Worm (Caenorhabditis elegans): Measurements from ENCODE around the gene apc-17.

Gene apc-17

DNA sequence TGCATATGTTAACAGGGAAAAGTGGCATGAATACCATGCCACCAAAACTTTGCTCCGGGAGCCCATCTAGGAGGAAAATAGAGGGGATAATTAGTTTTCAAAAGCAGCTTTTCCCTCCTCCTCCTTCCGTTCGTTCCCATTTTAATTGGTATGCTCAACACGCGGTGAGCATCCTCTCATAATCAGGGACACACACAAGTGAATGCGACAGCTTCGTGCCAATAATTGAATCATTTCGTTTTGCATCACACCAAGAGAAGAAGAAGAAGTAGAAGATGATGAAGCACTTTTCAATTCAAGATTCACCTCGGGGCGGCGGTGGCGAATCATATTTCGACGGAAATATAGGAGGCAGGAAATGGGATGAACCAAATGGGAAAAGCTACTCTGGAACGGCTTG lies 19.8 kb upstream of the apc-17 start:
- TF ChIP-seq elt-3 (tag; optimal IDR thresholded peaks at IDR 0.05) = no peak
- no peak for TF ChIP-seq nhr-25 (tag; optimal IDR thresholded peaks at IDR 0.05)
- no peak for TF ChIP-seq fkh-10 (GFP tag; optimal IDR thresholded peaks at IDR 0.05)
- TF ChIP-seq unc-39 (tag; optimal IDR thresholded peaks at IDR 0.05) = no peak
- TF ChIP-seq mml-1 (tag; optimal IDR thresholded peaks at IDR 0.05) = no peak
- TF ChIP-seq pqm-1 (tag; optimal IDR thresholded peaks at IDR 0.05) = no peak
- no peak for TF ChIP-seq tbx-2 (tag; optimal IDR thresholded peaks at IDR 0.05)
- no peak for TF ChIP-seq ama-1 (optimal IDR thresholded peaks at IDR 0.05)
- no peak for TF ChIP-seq ztf-11 (tag; optimal IDR thresholded peaks at IDR 0.05)
- TF ChIP-seq nhr-237 (tag; optimal IDR thresholded peaks at IDR 0.05) = no peak

DNA sequence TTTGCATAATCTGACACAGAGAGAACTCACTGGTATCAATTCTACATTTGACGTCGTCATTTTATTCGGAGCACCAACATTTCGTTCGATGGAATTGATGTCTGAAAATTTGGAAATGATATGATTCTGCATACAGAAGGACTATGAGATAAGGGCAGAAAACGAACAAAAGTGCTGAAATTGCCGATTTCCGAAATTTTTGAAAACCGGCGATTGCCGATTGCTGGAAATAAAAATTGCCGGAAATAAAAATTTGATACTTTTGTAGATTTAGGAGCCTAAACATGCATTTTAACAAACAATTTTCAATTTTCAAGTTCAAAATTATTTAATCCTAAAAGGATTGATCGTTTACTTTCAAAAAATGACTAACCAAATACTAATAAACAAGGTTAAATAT lies 18.6 kb upstream of the apc-17 start, which contains the start of gene unc-53:
Gene unc-53 (minus strand): TSS at position 101 of the 400 bp plus-strand sequence.
- TF ChIP-seq pha-4 (tag; optimal IDR thresholded peaks at IDR 0.05) (no peak), nhr-237 (tag; optimal IDR thresholded peaks at IDR 0.05) (no peak), unc-62 (GFP tag; optimal IDR thresholded peaks at IDR 0.05) (no peak), nhr-43 (tag; optimal IDR thresholded peaks at IDR 0.05; ENCODE audit: poor library complexity, severe bottlenecking) (no peak), sea-2 (GFP tag; optimal IDR thresholded peaks at IDR 0.05) (no peak), nhr-25 (tag; optimal IDR thresholded peaks at IDR 0.05) (no peak), fkh-10 (GFP tag; optimal IDR thresholded peaks at IDR 0.05) (no peak), snpc-4 (tag; optimal IDR thresholded peaks at IDR 0.05) (no peak)

DNA sequence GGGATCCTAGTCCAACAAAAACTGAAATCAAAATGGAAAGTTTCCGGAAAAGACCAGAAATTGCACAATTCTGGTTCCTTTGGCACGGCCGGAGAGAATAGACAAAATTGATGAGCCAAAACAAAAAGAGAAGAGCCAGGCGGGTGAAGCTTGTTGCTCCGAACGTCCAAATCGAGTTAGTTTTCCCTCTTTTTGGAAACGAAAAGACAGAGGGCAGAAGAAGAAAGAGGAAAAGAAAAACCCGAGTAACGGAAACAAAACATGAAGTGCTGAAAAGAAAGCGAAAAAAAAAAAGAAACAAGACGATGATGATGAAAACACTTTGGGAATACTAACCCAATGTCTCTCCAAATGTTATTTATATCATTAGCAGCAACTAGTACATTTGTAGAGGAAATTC lies 16.4 kb upstream of the apc-17 start:
- no peak for TF ChIP-seq ceh-9 (tag; optimal IDR thresholded peaks at IDR 0.05)
- TF ChIP-seq aly-2 (tag; optimal IDR thresholded peaks at IDR 0.05) = no peak
- no peak for TF ChIP-seq zag-1 (tag; optimal IDR thresholded peaks at IDR 0.05)
- no peak for TF ChIP-seq unc-39 (tag; optimal IDR thresholded peaks at IDR 0.05)
- TF ChIP-seq nfya-1 (tag; optimal IDR thresholded peaks at IDR 0.05; ENCODE audit: insufficient read depth) = peak; percentile 16
- peak; percentile 22 for TF ChIP-seq fkh-10 (GFP tag; optimal IDR thresholded peaks at IDR 0.05)
- TF ChIP-seq lin-39 (tag; optimal IDR thresholded peaks at IDR 0.05) = no peak
- TF ChIP-seq nhr-28 (tag; optimal IDR thresholded peaks at IDR 0.05) = no peak
- TF ChIP-seq fkh-2 (tag; optimal IDR thresholded peaks at IDR 0.05) = no peak
- no peak for TF ChIP-seq nhr-25 (tag; optimal IDR thresholded peaks at IDR 0.05)
- TF ChIP-seq lin-15B (tag; optimal IDR thresholded peaks at IDR 0.05) = no peak

DNA sequence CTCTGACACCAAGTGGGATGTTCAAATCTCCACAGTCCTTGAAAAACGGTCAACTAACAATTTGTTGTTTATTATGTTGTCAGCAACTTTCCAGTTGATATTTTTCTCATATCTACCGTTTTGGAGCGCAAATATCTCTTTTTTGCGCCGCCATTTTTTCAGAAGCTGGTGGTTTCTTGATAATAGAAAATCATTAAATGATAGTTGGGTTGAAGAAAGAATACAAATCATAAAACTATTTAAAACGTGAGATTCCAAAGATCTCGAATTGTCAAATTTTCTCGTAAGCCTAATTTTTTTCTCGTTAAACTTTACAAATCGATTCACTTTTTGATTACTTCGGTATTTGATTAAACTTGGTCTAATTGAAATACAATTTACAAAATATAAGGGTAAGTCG lies 15.5 kb upstream of the apc-17 start, which contains the start of gene rpl-42:
Gene rpl-42 (plus strand): TSS at position 301 of the 400 bp plus-strand sequence.
- no peak for TF ChIP-seq pha-4 (tag; optimal IDR thresholded peaks at IDR 0.05)
- no peak for TF ChIP-seq mdl-1 (tag; optimal IDR thresholded peaks at IDR 0.05)
- no peak for TF ChIP-seq lsy-12 (tag; optimal IDR thresholded peaks at IDR 0.05)
- TF ChIP-seq ceh-82 (tag; optimal IDR thresholded peaks at IDR 0.05) = no peak

DNA sequence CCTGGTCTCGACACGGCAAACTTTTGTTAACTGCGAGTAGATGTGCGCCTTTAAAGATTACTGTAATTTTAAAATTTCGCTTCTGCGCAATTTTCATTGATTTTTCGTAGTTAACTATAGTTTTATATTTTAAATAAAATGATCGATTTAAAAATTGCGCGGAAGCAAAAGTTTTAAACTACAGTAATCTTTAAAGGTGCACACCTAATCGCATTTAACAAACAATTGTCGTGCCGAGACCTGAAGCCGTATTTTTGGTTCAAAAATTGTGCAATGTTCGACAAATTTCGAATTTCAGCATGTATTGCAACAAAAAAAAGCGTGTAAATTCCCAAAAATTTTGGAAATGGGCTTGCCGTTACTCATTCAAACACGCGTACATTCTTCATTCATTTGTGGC lies 13.5 kb upstream of the apc-17 start:
- no peak for TF ChIP-seq ztf-4 (tag; optimal IDR thresholded peaks at IDR 0.05)
- TF ChIP-seq ceh-28 (tag; optimal IDR thresholded peaks at IDR 0.05) = no peak
- TF ChIP-seq nhr-76 (tag; optimal IDR thresholded peaks at IDR 0.05) = no peak
- no peak for TF ChIP-seq unc-39 (tag; optimal IDR thresholded peaks at IDR 0.05)
- TF ChIP-seq egl-5 (tag; optimal IDR thresholded peaks at IDR 0.05) = no peak
- no peak for TF ChIP-seq nhr-237 (tag; optimal IDR thresholded peaks at IDR 0.05)
- no peak for TF ChIP-seq daf-12 (tag; optimal IDR thresholded peaks at IDR 0.05)
- TF ChIP-seq sea-2 (GFP tag; optimal IDR thresholded peaks at IDR 0.05) = no peak
- no peak for TF ChIP-seq nhr-25 (tag; optimal IDR thresholded peaks at IDR 0.05)
- no peak for TF ChIP-seq R02D3.7 (tag; optimal IDR thresholded peaks at IDR 0.05)

DNA sequence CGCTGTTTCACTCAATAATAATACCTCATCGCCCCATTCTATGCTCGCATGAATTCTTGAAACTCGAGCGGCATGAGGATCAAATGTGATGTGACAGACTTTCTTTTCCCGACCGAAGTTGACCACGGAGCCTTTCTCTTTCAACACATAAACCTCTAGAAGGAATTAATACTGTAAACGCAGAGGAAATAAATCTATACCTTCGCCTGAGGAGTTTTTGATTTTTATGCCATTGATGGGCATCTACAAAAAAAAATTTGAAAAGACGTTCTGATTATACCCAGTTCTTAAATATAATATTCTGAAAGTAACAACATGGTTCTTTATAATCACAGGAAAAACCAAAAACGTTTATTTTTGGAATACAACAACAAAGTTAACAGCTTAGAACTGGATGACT lies 11.7 kb upstream of the apc-17 start, which contains the start of gene nbs-1:
Gene nbs-1 (minus strand): TSS at position 246 of the 400 bp plus-strand sequence.
- TF ChIP-seq unc-39 (tag; optimal IDR thresholded peaks at IDR 0.05) (no peak), lsy-12 (tag; optimal IDR thresholded peaks at IDR 0.05) (no peak), lin-39 (tag; optimal IDR thresholded peaks at IDR 0.05) (no peak), elt-2 (tag; optimal IDR thresholded peaks at IDR 0.05) (no peak), ceh-28 (tag; optimal IDR thresholded peaks at IDR 0.05) (no peak), sea-2 (GFP tag; optimal IDR thresholded peaks at IDR 0.05) (no peak), R02D3.7 (tag; optimal IDR thresholded peaks at IDR 0.05) (no peak), mml-1 (tag; optimal IDR thresholded peaks at IDR 0.05) (no peak), nfya-1 (tag; optimal IDR thresholded peaks at IDR 0.05; ENCODE audit: insufficient read depth) (no peak), ceh-9 (tag; optimal IDR thresholded peaks at IDR 0.05) (no peak), nhr-67 (tag; optimal IDR thresholded peaks at IDR 0.05) (no peak), ZK546.5 (tag; optimal IDR thresholded peaks at IDR 0.05) (no peak)

Measured in whole organism, L3 larva.